Fruit fly (Drosophila melanogaster) whole organism, prepupa: ENCODE measurements around the gene pico.

Source experiments
- CG1621 ChIP-seq: fragments of 200-800 bp; sonication (Bioruptor generic); optimal IDR thresholded peaks from 3 replicates; lab custom pipeline; 2018; ENCODE audit warnings: missing biosample characterization, mild to moderate bottlenecking, missing genetic modification characterization
- CG34406 ChIP-seq: fragments of 200-800 bp; sonication (Bioruptor generic); optimal IDR thresholded peaks from 3 replicates; lab custom pipeline; 2016; ENCODE audit warnings: missing biosample characterization, missing genetic modification characterization
- CG6276 ChIP-seq: fragments of 200-800 bp; sonication (Bioruptor generic); optimal IDR thresholded peaks from 2 replicates; lab custom pipeline; 2017; ENCODE audit warnings: missing biosample characterization, mild to moderate bottlenecking, missing genetic modification characterization
- CG8119 ChIP-seq: fragments of 200-800 bp; sonication (Bioruptor generic); IDR thresholded peaks from 3 replicates; pipeline ENCODE4 v1.3.6; 2022; ENCODE audit warnings: missing biosample characterization, missing genetic modification characterization
- CG8632 ChIP-seq: fragments of 200-800 bp; sonication (Bioruptor generic); optimal IDR thresholded peaks from 3 replicates; lab custom pipeline; 2016; ENCODE audit warnings: missing biosample characterization, missing genetic modification characterization
- Gug ChIP-seq: fragments of 200-800 bp; sonication (Bioruptor generic); IDR thresholded peaks from 2 replicates; pipeline ENCODE4 v1.3.6; 2022; ENCODE audit warnings: missing biosample characterization, missing genetic modification characterization
- Hr39 ChIP-seq: fragments of 200-800 bp; sonication (Bioruptor generic); optimal IDR thresholded peaks from 2 replicates; lab custom pipeline; 2016; ENCODE audit warnings: missing biosample characterization, missing genetic modification characterization
- OdsH ChIP-seq: fragments of 200-800 bp; sonication (Bioruptor generic); optimal IDR thresholded peaks from 3 replicates; lab custom pipeline; 2016; ENCODE audit warnings: missing biosample characterization, missing genetic modification characterization
- fd85E ChIP-seq: fragments of 200-800 bp; sonication (Bioruptor generic); optimal IDR thresholded peaks from 3 replicates; lab custom pipeline; 2016; ENCODE audit warnings: missing biosample characterization, missing genetic modification characterization
- spab ChIP-seq: fragments of 200-800 bp; sonication (Bioruptor generic); optimal IDR thresholded peaks from 2 replicates; lab custom pipeline; 2017; ENCODE audit warnings: missing biosample characterization, mild to moderate bottlenecking, missing genetic modification characterization, missing genetic modification reagents

- TF ChIP-seq CG8119 (no peak), CG6276 (GFP tag; lab: Kevin White, UChicago) (no peak), CG8632 (GFP tag; lab: Kevin White, UChicago) (no peak), Hr39 (GFP tag; lab: Kevin White, UChicago) (no peak), Gug (GFP tag; lab: Robert Waterston, UW) (no peak), spab (GFP tag; lab: Kevin White, UChicago) (no peak), OdsH (GFP tag; lab: Kevin White, UChicago) (no peak), CG34406 (GFP tag; lab: Kevin White, UChicago) (no peak), CG1621 (tag; lab: Kevin White, UChicago) (no peak), fd85E (GFP tag; lab: Kevin White, UChicago) (no peak)
Measured at dm6 chrX:19890010-19890665, 38.3 kb upstream of the pico start, which contains the start of gene amn.
